Fruit fly (Drosophila melanogaster): ENCODE results near the gene Tsp86D.
A peak's percentile ranks its signal among the peaks of the same experiment; 100 is the strongest.

Gene Tsp86D

dm6 chr3R:10893327-10893726, 24.8 kb downstream of the Tsp86D start, which contains the start of gene CG6621 (continued):
- peak; percentile 90 for TF ChIP-seq Ets97D (GFP tag; optimal IDR thresholded peaks at IDR 0.05)
- TF ChIP-seq CG8388 (GFP tag; optimal IDR thresholded peaks at IDR 0.05), result no peak
- no peak for TF ChIP-seq CG31441 (GFP tag; IDR thresholded peaks at IDR 0.05)
- TF ChIP-seq Doc3 (GFP tag; IDR thresholded peaks at IDR 0.05; ENCODE audit: partially characterized antibody), result no peak
- TF ChIP-seq CG18011 (GFP tag; optimal IDR thresholded peaks at IDR 0.05), result no peak
- TF ChIP-seq Chrac-16 (GFP tag; optimal IDR thresholded peaks at IDR 0.05), result no peak
- no peak for TF ChIP-seq CG15011 (GFP tag; optimal IDR thresholded peaks at IDR 0.05)
- peak; percentile 78 for TF ChIP-seq E2f2 (GFP tag; IDR thresholded peaks at IDR 0.05)
- TF ChIP-seq gt (GFP tag; IDR thresholded peaks at IDR 0.05), result no peak
- TF ChIP-seq vnd (GFP tag; IDR thresholded peaks at IDR 0.05; ENCODE audit: partially characterized antibody), result peak; percentile 37; the same call in 1 of the 3 replicates
- peak; percentile 44 for TF ChIP-seq Bdp1 (GFP tag; optimal IDR thresholded peaks at IDR 0.05)
- TF ChIP-seq CrebB (tag; optimal IDR thresholded peaks at IDR 0.05), result no peak
- peak; percentile 85 for TF ChIP-seq CG4617 (GFP tag; optimal IDR thresholded peaks at IDR 0.05; ENCODE audit: borderline replicate concordance)
- TF ChIP-seq CG15073 (GFP tag; optimal IDR thresholded peaks at IDR 0.05), result no peak
- no peak for TF ChIP-seq luna (GFP tag; optimal IDR thresholded peaks at IDR 0.05)
- TF ChIP-seq hb (GFP tag; IDR thresholded peaks at IDR 0.05; ENCODE audit: partially characterized antibody), result peak; percentile 46; the same call in 1 of the 3 replicates
- TF ChIP-seq CG17186 (GFP tag; optimal IDR thresholded peaks at IDR 0.05), result no peak
- TF ChIP-seq ro (GFP tag; IDR thresholded peaks at IDR 0.05), result no peak
- no peak for TF ChIP-seq Doc2 (GFP tag; IDR thresholded peaks at IDR 0.05)
- TF ChIP-seq CG12104 (GFP tag; optimal IDR thresholded peaks at IDR 0.05), result no peak
- TF ChIP-seq slou (GFP tag; optimal IDR thresholded peaks at IDR 0.05), result no peak
- peak; percentile 36 for TF ChIP-seq CG32532 (GFP tag; IDR thresholded peaks at IDR 0.05)
- no peak for TF ChIP-seq GATAe (GFP tag; conservative IDR thresholded peaks at IDR 0.05)
- no peak for TF ChIP-seq CG7357 (GFP tag; IDR thresholded peaks at IDR 0.05)
- TF ChIP-seq ind (GFP tag; optimal IDR thresholded peaks at IDR 0.05), result no peak
- TF ChIP-seq CG6791 (GFP tag; IDR thresholded peaks at IDR 0.05; ENCODE audit: partially characterized antibody), result peak; percentile 67; the same call in 2 of the 3 replicates
- TF ChIP-seq CG16863 (GFP tag; optimal IDR thresholded peaks at IDR 0.05), result no peak
- peak; percentile 48; the same call in 1 of the 2 replicates for TF ChIP-seq CG9932 (GFP tag; IDR thresholded peaks at IDR 0.05)
- TF ChIP-seq Camta (GFP tag; optimal IDR thresholded peaks at IDR 0.05), result no peak
- TF ChIP-seq nerfin-1 (tag; optimal IDR thresholded peaks at IDR 0.05), result peak; percentile 2
- TF ChIP-seq CG12299 (tag; optimal IDR thresholded peaks at IDR 0.05), result no peak
- no peak for TF ChIP-seq CG15479 (GFP tag; optimal IDR thresholded peaks at IDR 0.05)
- TF ChIP-seq CG7963 (GFP tag; IDR thresholded peaks at IDR 0.05; ENCODE audit: partially characterized antibody), result 0 out of 3 replicates have a peak, but pooled peaks have one; percentile 43
- no peak for TF ChIP-seq CG8765 (GFP tag; IDR thresholded peaks at IDR 0.05)
- no peak for TF ChIP-seq bowl (GFP tag; IDR thresholded peaks at IDR 0.05)
- TF ChIP-seq bigmax (GFP tag; optimal IDR thresholded peaks at IDR 0.05), result peak; percentile 10
- no peak for TF ChIP-seq Hr39 (optimal IDR thresholded peaks at IDR 0.05)
- TF ChIP-seq lola (GFP tag; optimal IDR thresholded peaks at IDR 0.05), result no peak
- no peak for TF ChIP-seq shn (GFP tag; optimal IDR thresholded peaks at IDR 0.05)
- TF ChIP-seq CG10274 (GFP tag; optimal IDR thresholded peaks at IDR 0.05), result no peak
- TF ChIP-seq stwl (tag; optimal IDR thresholded peaks at IDR 0.05), result peak; percentile 99
- no peak for TF ChIP-seq CG31388 (GFP tag; optimal IDR thresholded peaks at IDR 0.05)
- no peak for TF ChIP-seq Meics (GFP tag; optimal IDR thresholded peaks at IDR 0.05)
- TF ChIP-seq kni (GFP tag; optimal IDR thresholded peaks at IDR 0.05), result no peak
- TF ChIP-seq NK7.1 (GFP tag; optimal IDR thresholded peaks at IDR 0.05), result no peak
- TF ChIP-seq Antp (GFP tag; optimal IDR thresholded peaks at IDR 0.05), result no peak
- no peak for TF ChIP-seq sna (GFP tag; IDR thresholded peaks at IDR 0.05; ENCODE audit: partially characterized antibody)
- no peak for TF ChIP-seq CG17328 (GFP tag; IDR thresholded peaks at IDR 0.05)
- TF ChIP-seq fru (optimal IDR thresholded peaks at IDR 0.05), result no peak
- no peak for TF ChIP-seq CG10366 (GFP tag; IDR thresholded peaks at IDR 0.05)
- no peak for TF ChIP-seq CG11560 (tag; IDR thresholded peaks at IDR 0.05)
- no peak for TF ChIP-seq Ssrp (tag; optimal IDR thresholded peaks at IDR 0.05)

Measured in whole organism, embryonic.